Fruit fly (Drosophila melanogaster) whole organism, pupa: Measurements from ENCODE around the gene cmet.

Source experiments
- CG17806 ChIP-seq: fragments of 200-800 bp; sonication (Bioruptor generic); optimal IDR thresholded peaks from 2 replicates; lab custom pipeline; 2018; ENCODE audit warnings: missing biosample characterization, mild to moderate bottlenecking, missing genetic modification characterization, moderate library complexity
- Snoo ChIP-seq: fragments of 200-800 bp; sonication (Bioruptor generic); optimal IDR thresholded peaks from 3 replicates; lab custom pipeline; 2017; ENCODE audit warnings: missing biosample characterization, mild to moderate bottlenecking, missing genetic modification characterization, inconsistent platforms
- fd96Ca ChIP-seq: fragments of 200-800 bp; sonication (Bioruptor generic); IDR thresholded peaks from 3 replicates; pipeline ENCODE4 v1.3.6; 2022; ENCODE audit warnings: missing biosample characterization, missing genetic modification characterization

dm6 chr2L:11307072-11307471 is 38.3 kb upstream of the cmet start:
- TF ChIP-seq fd96Ca (GFP tag; lab: Robert Waterston, UW) (no peak), Snoo (tag; lab: Kevin White, UChicago) (no peak), CG17806 (tag; lab: Kevin White, UChicago) (peak; percentile 20)
